Worm (Caenorhabditis elegans) whole organism, mixed stage, embryonic: ENCODE measurements around the gene pap-2.

Experiments
- M03D4.4 ChIP-seq: sonication (generic microtip); optimal IDR thresholded peaks from 2 replicates; lab custom pipeline; 2017; ENCODE audit warnings: mild to moderate bottlenecking, missing genetic modification characterization, missing compliant biosample characterization
- blmp-1 ChIP-seq: fragments of 150-350 bp; optimal IDR thresholded peaks from 2 replicates; lab custom pipeline; 2014; ENCODE audit warnings: missing biosample characterization, missing genetic modification characterization
- ceh-39 ChIP-seq: fragments of 150-350 bp; optimal IDR thresholded peaks from 2 replicates; lab custom pipeline; 2014; ENCODE audit warnings: missing biosample characterization, missing genetic modification characterization
- ceh-43 ChIP-seq: fragments of 200-800 bp; sonication (Bioruptor generic); optimal IDR thresholded peaks from 2 replicates; lab custom pipeline; 2018; ENCODE audit warnings: mild to moderate bottlenecking, missing genetic modification characterization, moderate library complexity, missing compliant biosample characterization
- ceh-83 ChIP-seq: fragments of 200-800 bp; sonication (Bioruptor generic); optimal IDR thresholded peaks from 2 replicates; lab custom pipeline; 2018; ENCODE audit warnings: mild to moderate bottlenecking, missing genetic modification characterization, missing compliant biosample characterization
- ces-1 ChIP-seq: fragments of 150-350 bp; optimal IDR thresholded peaks from 2 replicates; lab custom pipeline; 2014; ENCODE audit warnings: missing biosample characterization, missing genetic modification reagents, missing genetic modification characterization
- drap-1 ChIP-seq: fragments of 200-800 bp; sonication (Bioruptor generic); optimal IDR thresholded peaks from 3 replicates; lab custom pipeline; 2018; ENCODE audit warnings: mild to moderate bottlenecking, missing genetic modification characterization, missing compliant biosample characterization
- elt-1 ChIP-seq: sonication (generic microtip); optimal IDR thresholded peaks from 2 replicates; lab custom pipeline; 2017; ENCODE audit warnings: missing genetic modification characterization, mild to moderate bottlenecking, missing compliant biosample characterization, antibody characterized with exemption, moderate library complexity, borderline replicate concordance; ENCODE audit not compliant: insufficient read depth
- elt-3 ChIP-seq: fragments of 150-350 bp; optimal IDR thresholded peaks from 2 replicates; lab custom pipeline; 2014; ENCODE audit warnings: missing biosample characterization, missing genetic modification characterization
- flh-1 ChIP-seq: fragments of 200-800 bp; sonication (Bioruptor generic); optimal IDR thresholded peaks from 2 replicates; lab custom pipeline; 2018; ENCODE audit warnings: mild to moderate bottlenecking, missing genetic modification characterization, moderate library complexity, missing compliant biosample characterization
- ham-2 ChIP-seq: fragments of 200-800 bp; sonication (Bioruptor generic); optimal IDR thresholded peaks from 2 replicates; lab custom pipeline; 2018; ENCODE audit warnings: mild to moderate bottlenecking, missing genetic modification characterization, missing compliant biosample characterization
- hlh-1 ChIP-seq: fragments of 150-350 bp; optimal IDR thresholded peaks from 2 replicates; lab custom pipeline; 2014; ENCODE audit warnings: missing biosample characterization, missing genetic modification reagents, missing genetic modification characterization
- lin-13 ChIP-seq: fragments of 150-350 bp; optimal IDR thresholded peaks from 2 replicates; lab custom pipeline; 2014; ENCODE audit warnings: missing biosample characterization, missing genetic modification characterization
- lsy-2 ChIP-seq: fragments of 150-350 bp; optimal IDR thresholded peaks from 2 replicates; lab custom pipeline; 2014; ENCODE audit warnings: missing biosample characterization, missing genetic modification characterization
- mep-1 ChIP-seq: fragments of 150-350 bp; optimal IDR thresholded peaks from 2 replicates; lab custom pipeline; 2017; ENCODE audit warnings: missing biosample characterization, missing genetic modification reagents, missing genetic modification characterization, inconsistent platforms
- mls-2 ChIP-seq: sonication (generic microtip); optimal IDR thresholded peaks from 2 replicates; lab custom pipeline; 2016; ENCODE audit warnings: mild to moderate bottlenecking, missing genetic modification characterization, moderate library complexity, missing compliant biosample characterization
- nhr-12 ChIP-seq: fragments of 150-350 bp; optimal IDR thresholded peaks from 2 replicates; lab custom pipeline; 2014; ENCODE audit warnings: missing biosample characterization, missing genetic modification characterization
- nhr-2 ChIP-seq: fragments of 150-350 bp; optimal IDR thresholded peaks from 2 replicates; lab custom pipeline; 2014; ENCODE audit warnings: missing biosample characterization, missing genetic modification characterization
- nhr-237 ChIP-seq: fragments of 150-350 bp; optimal IDR thresholded peaks from 2 replicates; lab custom pipeline; 2014; ENCODE audit warnings: missing biosample characterization, missing genetic modification characterization
- nhr-28 ChIP-seq: fragments of 150-350 bp; optimal IDR thresholded peaks from 2 replicates; lab custom pipeline; 2014; ENCODE audit warnings: missing biosample characterization, missing genetic modification characterization
- nhr-76 ChIP-seq: sonication (generic microtip); optimal IDR thresholded peaks from 2 replicates; lab custom pipeline; 2017; ENCODE audit warnings: missing biosample characterization, missing genetic modification characterization
- pha-4 ChIP-seq: fragments of 150-350 bp; optimal IDR thresholded peaks from 2 replicates; lab custom pipeline; 2018; ENCODE audit warnings: missing biosample characterization, missing genetic modification reagents, missing genetic modification characterization
- sem-2 ChIP-seq: fragments of 200-800 bp; sonication (Bioruptor generic); optimal IDR thresholded peaks from 2 replicates; lab custom pipeline; 2018; ENCODE audit warnings: mild to moderate bottlenecking, missing genetic modification characterization, missing compliant biosample characterization
- snpc-4 ChIP-seq: fragments of 150-350 bp; optimal IDR thresholded peaks from 2 replicates; lab custom pipeline; 2014; ENCODE audit warnings: missing biosample characterization, missing genetic modification characterization
- sptf-1 ChIP-seq: sonication (generic microtip); optimal IDR thresholded peaks from 2 replicates; lab custom pipeline; 2017; ENCODE audit warnings: mild to moderate bottlenecking, missing genetic modification characterization, moderate library complexity, missing compliant biosample characterization
- unc-120 ChIP-seq: sonication (generic microtip); optimal IDR thresholded peaks from 2 replicates; lab custom pipeline; 2017; ENCODE audit warnings: missing genetic modification characterization, missing compliant biosample characterization; ENCODE audit not compliant: poor library complexity, severe bottlenecking
- unc-39 ChIP-seq: fragments of 150-350 bp; optimal IDR thresholded peaks from 2 replicates; lab custom pipeline; 2014; ENCODE audit warnings: missing biosample characterization, missing genetic modification characterization
- zip-8 ChIP-seq: fragments of 150-350 bp; optimal IDR thresholded peaks from 2 replicates; lab custom pipeline; 2014; ENCODE audit warnings: missing biosample characterization, missing genetic modification characterization
- ztf-11 ChIP-seq: fragments of 150-350 bp; optimal IDR thresholded peaks from 2 replicates; lab custom pipeline; 2014; ENCODE audit warnings: missing biosample characterization, missing genetic modification characterization

The pap-2 gene

DNA sequence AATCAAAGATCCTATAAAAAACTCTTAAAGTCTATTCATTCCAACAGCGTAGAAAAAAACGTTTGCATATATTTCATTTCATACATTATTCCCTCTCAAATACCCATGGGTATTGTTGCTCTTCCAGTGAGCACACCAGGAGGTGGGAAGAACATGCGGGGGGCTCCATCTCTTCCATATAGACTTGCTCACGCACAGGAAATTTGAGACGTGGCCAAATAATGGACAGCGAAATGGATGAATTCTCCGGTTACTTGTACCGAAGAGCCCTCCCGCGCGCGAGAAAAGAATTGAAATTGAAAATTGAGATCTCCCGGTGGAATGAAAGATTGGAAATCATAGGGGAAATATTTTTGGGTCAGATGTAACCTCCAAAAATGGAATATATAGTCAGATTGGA, 31.6 kb downstream of the pap-2 start:
- no peak for TF ChIP-seq mep-1
- TF ChIP-seq unc-39: no peak
- no peak for TF ChIP-seq nhr-28
- TF ChIP-seq nhr-12 (tag; lab: Kevin White, UChicago): no peak
- no peak for TF ChIP-seq mls-2 (tag; lab: Kevin White, UChicago)
- TF ChIP-seq pha-4 (tag; lab: Kevin White, UChicago): no peak
- no peak for TF ChIP-seq lin-13 (tag; lab: Kevin White, UChicago)
- no peak for TF ChIP-seq drap-1 (GFP tag; lab: Kevin White, UChicago)
- no peak for TF ChIP-seq nhr-237 (tag; lab: Kevin White, UChicago)
- TF ChIP-seq M03D4.4 (tag; lab: Kevin White, UChicago): no peak
- TF ChIP-seq flh-1 (GFP tag; lab: Kevin White, UChicago): no peak

ce11 chrII:9576707-9577106, 32.5 kb downstream of the pap-2 start:
- TF ChIP-seq nhr-76 (tag; lab: Kevin White, UChicago) (no peak), ceh-39 (tag; lab: Kevin White, UChicago) (no peak), pha-4 (tag; lab: Kevin White, UChicago) (no peak), nhr-237 (tag; lab: Kevin White, UChicago) (no peak), hlh-1 (tag; lab: Kevin White, UChicago) (no peak), elt-3 (tag; lab: Kevin White, UChicago) (no peak), nhr-2 (tag; lab: Kevin White, UChicago) (no peak), nhr-12 (tag; lab: Kevin White, UChicago) (no peak), elt-1 (tag; lab: Kevin White, UChicago) (no peak), nhr-28 (no peak), M03D4.4 (tag; lab: Kevin White, UChicago) (no peak)
- TF ChIP-seq, all 35 proteins: peak for 0

DNA sequence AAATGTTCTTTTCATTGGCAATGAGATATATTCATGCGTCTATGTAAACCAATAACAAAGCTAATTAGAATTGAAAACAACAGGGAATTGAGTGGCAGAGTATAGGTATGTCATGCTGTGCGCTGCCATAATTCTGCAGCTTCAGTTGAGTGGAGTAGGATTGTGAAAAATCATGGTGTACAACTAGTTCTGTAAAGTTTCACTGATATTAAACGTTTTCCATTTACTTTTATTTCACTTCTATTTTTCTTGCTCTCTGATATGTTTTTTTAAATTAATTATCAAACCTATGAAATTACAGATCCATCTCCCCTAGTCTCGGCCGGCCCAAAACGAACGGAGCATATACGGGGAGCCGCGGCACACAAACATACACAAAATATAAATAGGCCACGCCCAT, 33.5 kb downstream of the pap-2 start, which contains the start of gene exc-7:
TSS of gene exc-7 (plus strand) at position 301 of the 400 bp plus-strand sequence.
- TF ChIP-seq nhr-237 (tag; lab: Kevin White, UChicago) (no peak), pha-4 (tag; lab: Kevin White, UChicago) (no peak), mls-2 (tag; lab: Kevin White, UChicago) (no peak), nhr-12 (tag; lab: Kevin White, UChicago) (no peak), hlh-1 (tag; lab: Kevin White, UChicago) (no peak), sem-2 (GFP tag; lab: Kevin White, UChicago) (no peak), ces-1 (GFP tag; lab: Kevin White, UChicago) (no peak), zip-8 (no peak), unc-120 (no peak), ceh-39 (tag; lab: Kevin White, UChicago) (no peak), M03D4.4 (tag; lab: Kevin White, UChicago) (no peak), lin-13 (tag; lab: Kevin White, UChicago) (no peak), ztf-11 (tag; lab: Kevin White, UChicago) (no peak), ceh-43 (GFP tag; lab: Kevin White, UChicago) (no peak), snpc-4 (tag; lab: Kevin White, UChicago) (no peak), nhr-2 (tag; lab: Kevin White, UChicago) (no peak), flh-1 (GFP tag; lab: Kevin White, UChicago) (no peak), lsy-2 (no peak), elt-1 (tag; lab: Kevin White, UChicago) (no peak)
- TF ChIP-seq, all 35 proteins: peak for 0

ce11 chrII:9574406-9574805, 34.8 kb downstream of the pap-2 start:
- no peak for TF ChIP-seq ceh-83 (GFP tag; lab: Kevin White, UChicago)
- no peak for TF ChIP-seq flh-1 (GFP tag; lab: Kevin White, UChicago)
- no peak for TF ChIP-seq elt-3 (tag; lab: Kevin White, UChicago)
- TF ChIP-seq ces-1 (GFP tag; lab: Kevin White, UChicago): no peak
- TF ChIP-seq ceh-43 (GFP tag; lab: Kevin White, UChicago): peak; percentile 77
- no peak for TF ChIP-seq unc-39
- TF ChIP-seq ztf-11 (tag; lab: Kevin White, UChicago): no peak
- TF ChIP-seq mls-2 (tag; lab: Kevin White, UChicago): peak; percentile 59
- TF ChIP-seq ham-2 (GFP tag; lab: Kevin White, UChicago): peak; percentile 12
- TF ChIP-seq lin-13 (tag; lab: Kevin White, UChicago): no peak
- TF ChIP-seq drap-1 (GFP tag; lab: Kevin White, UChicago): peak; percentile 13
- no peak for TF ChIP-seq nhr-2 (tag; lab: Kevin White, UChicago)
- peak; percentile 69 for TF ChIP-seq sptf-1

ce11 chrII:9573412-9573811, 35.8 kb downstream of the pap-2 start:
- TF ChIP-seq ces-1 (GFP tag; lab: Kevin White, UChicago) (no peak), blmp-1 (peak; percentile 22)
